Worm (Caenorhabditis elegans) whole organism, mixed stage, embryonic: ENCODE measurements around the gene C33F10.1.
A peak's percentile ranks its signal among the peaks of the same experiment; 100 is the strongest.
"Not testable (repeated sequence)": the region's sequence is repeated elsewhere in the genome, so short reads cannot be mapped to it uniquely, and the experiment has no call there.

Source experiments
- M03D4.4 ChIP-seq: sonication (generic microtip); optimal IDR thresholded peaks from 2 replicates; lab custom pipeline; 2017; ENCODE audit warnings: mild to moderate bottlenecking, missing genetic modification characterization, missing compliant biosample characterization
- bed-3 ChIP-seq: fragments of 200-800 bp; sonication (Bioruptor generic); optimal IDR thresholded peaks from 3 replicates; lab custom pipeline; 2018; ENCODE audit warnings: mild to moderate bottlenecking, missing genetic modification characterization, moderate library complexity, missing compliant biosample characterization
- blmp-1 ChIP-seq: fragments of 150-350 bp; optimal IDR thresholded peaks from 2 replicates; lab custom pipeline; 2014; ENCODE audit warnings: missing biosample characterization, missing genetic modification characterization
- ceh-39 ChIP-seq: fragments of 150-350 bp; optimal IDR thresholded peaks from 2 replicates; lab custom pipeline; 2014; ENCODE audit warnings: missing biosample characterization, missing genetic modification characterization
- ceh-43 ChIP-seq: fragments of 200-800 bp; sonication (Bioruptor generic); optimal IDR thresholded peaks from 2 replicates; lab custom pipeline; 2018; ENCODE audit warnings: mild to moderate bottlenecking, missing genetic modification characterization, moderate library complexity, missing compliant biosample characterization
- ceh-83 ChIP-seq: fragments of 200-800 bp; sonication (Bioruptor generic); optimal IDR thresholded peaks from 2 replicates; lab custom pipeline; 2018; ENCODE audit warnings: mild to moderate bottlenecking, missing genetic modification characterization, missing compliant biosample characterization
- ces-1 ChIP-seq: fragments of 150-350 bp; optimal IDR thresholded peaks from 2 replicates; lab custom pipeline; 2014; ENCODE audit warnings: missing biosample characterization, missing genetic modification reagents, missing genetic modification characterization
- cnd-1 ChIP-seq: fragments of 200-800 bp; sonication (Bioruptor generic); optimal IDR thresholded peaks from 2 replicates; lab custom pipeline; 2018; ENCODE audit warnings: mild to moderate bottlenecking, missing genetic modification characterization, missing compliant biosample characterization
- drap-1 ChIP-seq: fragments of 200-800 bp; sonication (Bioruptor generic); optimal IDR thresholded peaks from 3 replicates; lab custom pipeline; 2018; ENCODE audit warnings: mild to moderate bottlenecking, missing genetic modification characterization, missing compliant biosample characterization
- elt-1 ChIP-seq: sonication (generic microtip); optimal IDR thresholded peaks from 2 replicates; lab custom pipeline; 2017; ENCODE audit warnings: missing genetic modification characterization, mild to moderate bottlenecking, missing compliant biosample characterization, antibody characterized with exemption, moderate library complexity, borderline replicate concordance; ENCODE audit not compliant: insufficient read depth
- elt-3 ChIP-seq: fragments of 150-350 bp; optimal IDR thresholded peaks from 2 replicates; lab custom pipeline; 2014; ENCODE audit warnings: missing biosample characterization, missing genetic modification characterization
- flh-1 ChIP-seq: fragments of 200-800 bp; sonication (Bioruptor generic); optimal IDR thresholded peaks from 2 replicates; lab custom pipeline; 2018; ENCODE audit warnings: mild to moderate bottlenecking, missing genetic modification characterization, moderate library complexity, missing compliant biosample characterization
- ham-2 ChIP-seq: fragments of 200-800 bp; sonication (Bioruptor generic); optimal IDR thresholded peaks from 2 replicates; lab custom pipeline; 2018; ENCODE audit warnings: mild to moderate bottlenecking, missing genetic modification characterization, missing compliant biosample characterization
- hlh-1 ChIP-seq: fragments of 150-350 bp; optimal IDR thresholded peaks from 2 replicates; lab custom pipeline; 2014; ENCODE audit warnings: missing biosample characterization, missing genetic modification reagents, missing genetic modification characterization
- lin-13 ChIP-seq: fragments of 150-350 bp; optimal IDR thresholded peaks from 2 replicates; lab custom pipeline; 2014; ENCODE audit warnings: missing biosample characterization, missing genetic modification characterization
- lin-32 ChIP-seq: fragments of 200-800 bp; sonication (Bioruptor generic); optimal IDR thresholded peaks from 2 replicates; lab custom pipeline; 2018; ENCODE audit warnings: mild to moderate bottlenecking, missing genetic modification characterization, missing compliant biosample characterization
- lsy-2 ChIP-seq: fragments of 150-350 bp; optimal IDR thresholded peaks from 2 replicates; lab custom pipeline; 2014; ENCODE audit warnings: missing biosample characterization, missing genetic modification characterization
- mab-5 ChIP-seq: fragments of 150-350 bp; optimal IDR thresholded peaks from 2 replicates; lab custom pipeline; 2014; ENCODE audit warnings: missing biosample characterization, missing genetic modification characterization
- mep-1 ChIP-seq: fragments of 150-350 bp; optimal IDR thresholded peaks from 2 replicates; lab custom pipeline; 2017; ENCODE audit warnings: missing biosample characterization, missing genetic modification reagents, missing genetic modification characterization, inconsistent platforms
- mls-2 ChIP-seq: sonication (generic microtip); optimal IDR thresholded peaks from 2 replicates; lab custom pipeline; 2016; ENCODE audit warnings: mild to moderate bottlenecking, missing genetic modification characterization, moderate library complexity, missing compliant biosample characterization
- nhr-12 ChIP-seq: fragments of 150-350 bp; optimal IDR thresholded peaks from 2 replicates; lab custom pipeline; 2014; ENCODE audit warnings: missing biosample characterization, missing genetic modification characterization
- nhr-2 ChIP-seq: fragments of 150-350 bp; optimal IDR thresholded peaks from 2 replicates; lab custom pipeline; 2014; ENCODE audit warnings: missing biosample characterization, missing genetic modification characterization
- nhr-237 ChIP-seq: fragments of 150-350 bp; optimal IDR thresholded peaks from 2 replicates; lab custom pipeline; 2014; ENCODE audit warnings: missing biosample characterization, missing genetic modification characterization
- nhr-28 ChIP-seq: fragments of 150-350 bp; optimal IDR thresholded peaks from 2 replicates; lab custom pipeline; 2014; ENCODE audit warnings: missing biosample characterization, missing genetic modification characterization
- nhr-76 ChIP-seq: sonication (generic microtip); optimal IDR thresholded peaks from 2 replicates; lab custom pipeline; 2017; ENCODE audit warnings: missing biosample characterization, missing genetic modification characterization
- pha-4 ChIP-seq: fragments of 150-350 bp; optimal IDR thresholded peaks from 2 replicates; lab custom pipeline; 2018; ENCODE audit warnings: missing biosample characterization, missing genetic modification reagents, missing genetic modification characterization
- sem-2 ChIP-seq: fragments of 200-800 bp; sonication (Bioruptor generic); optimal IDR thresholded peaks from 2 replicates; lab custom pipeline; 2018; ENCODE audit warnings: mild to moderate bottlenecking, missing genetic modification characterization, missing compliant biosample characterization
- snpc-4 ChIP-seq: fragments of 150-350 bp; optimal IDR thresholded peaks from 2 replicates; lab custom pipeline; 2014; ENCODE audit warnings: missing biosample characterization, missing genetic modification characterization
- sptf-1 ChIP-seq: sonication (generic microtip); optimal IDR thresholded peaks from 2 replicates; lab custom pipeline; 2017; ENCODE audit warnings: mild to moderate bottlenecking, missing genetic modification characterization, moderate library complexity, missing compliant biosample characterization
- tbx-8 ChIP-seq: fragments of 200-800 bp; sonication (Bioruptor generic); optimal IDR thresholded peaks from 2 replicates; lab custom pipeline; 2018; ENCODE audit warnings: mild to moderate bottlenecking, missing genetic modification characterization, moderate library complexity, missing compliant biosample characterization
- unc-120 ChIP-seq: sonication (generic microtip); optimal IDR thresholded peaks from 2 replicates; lab custom pipeline; 2017; ENCODE audit warnings: missing genetic modification characterization, missing compliant biosample characterization; ENCODE audit not compliant: poor library complexity, severe bottlenecking
- unc-39 ChIP-seq: fragments of 150-350 bp; optimal IDR thresholded peaks from 2 replicates; lab custom pipeline; 2014; ENCODE audit warnings: missing biosample characterization, missing genetic modification characterization
- unc-62 ChIP-seq: fragments of 150-350 bp; optimal IDR thresholded peaks from 2 replicates; lab custom pipeline; 2014; ENCODE audit warnings: missing biosample characterization, missing genetic modification reagents, missing genetic modification characterization
- zip-8 ChIP-seq: fragments of 150-350 bp; optimal IDR thresholded peaks from 2 replicates; lab custom pipeline; 2014; ENCODE audit warnings: missing biosample characterization, missing genetic modification characterization
- ztf-11 ChIP-seq: fragments of 150-350 bp; optimal IDR thresholded peaks from 2 replicates; lab custom pipeline; 2014; ENCODE audit warnings: missing biosample characterization, missing genetic modification characterization

Gene C33F10.1

ce11 chrII:4821739-4822138 lies 13.1 kb upstream of the C33F10.1 start, which contains the start of gene lact-5:
lact-5 (minus strand) TSS chrII:4821739.
- TF ChIP-seq blmp-1 (tag; lab: Kevin White, UChicago) (peak; percentile 69), mab-5 (no peak), unc-62 (GFP tag; lab: Kevin White, UChicago) (no peak), zip-8 (tag; lab: Kevin White, UChicago) (no peak), nhr-28 (tag; lab: Kevin White, UChicago) (no peak), lsy-2 (tag; lab: Kevin White, UChicago) (no peak), nhr-2 (tag; lab: Kevin White, UChicago) (no peak)

ce11 chrII:4822610-4823009 lies 12.2 kb upstream of the C33F10.1 start:
- TF ChIP-seq nhr-2 (tag; lab: Kevin White, UChicago) (peak; percentile 70), lin-32 (GFP tag; lab: Kevin White, UChicago) (no peak), ceh-39 (tag; lab: Kevin White, UChicago) (no peak), sptf-1 (tag; lab: Kevin White, UChicago) (no peak), elt-3 (tag; lab: Kevin White, UChicago) (no peak), sem-2 (GFP tag; lab: Kevin White, UChicago) (no peak), zip-8 (tag; lab: Kevin White, UChicago) (peak; percentile 96), elt-1 (tag; lab: Kevin White, UChicago) (no peak), M03D4.4 (tag; lab: Kevin White, UChicago) (no peak), ztf-11 (no peak), unc-120 (no peak)
- TF ChIP-seq, all 35 proteins: peak for 2

ce11 chrII:4825133-4825532 lies 9.7 kb upstream of the C33F10.1 start, which contains the start of the genes C33F10.8 and msp-40:
C33F10.8 (minus strand) TSS chrII:4825233.
msp-40 (plus strand) TSS chrII:4825414.
- TF ChIP-seq flh-1 (GFP tag; lab: Kevin White, UChicago); ceh-43 (GFP tag; lab: Kevin White, UChicago); unc-120: not testable (repeated sequence)
- TF ChIP-seq, all 35 proteins: peak for 0; not testable (repeated sequence) for 35

ce11 chrII:4827734-4828609 lies 6.9 kb upstream of the C33F10.1 start, which contains the start of the genes fbxb-88 and tbck-1:
fbxb-88 (minus strand) TSS chrII:4827884.
tbck-1 (plus strand) TSS chrII:4828559.
- no peak for TF ChIP-seq nhr-12
- no peak for TF ChIP-seq sem-2 (GFP tag; lab: Kevin White, UChicago)
- TF ChIP-seq lin-32 (GFP tag; lab: Kevin White, UChicago): no peak
- TF ChIP-seq unc-120: no peak
- no peak for TF ChIP-seq lin-13 (tag; lab: Kevin White, UChicago)
- peak; percentile 43 for TF ChIP-seq nhr-2 (tag; lab: Kevin White, UChicago)
- TF ChIP-seq nhr-76 (tag; lab: Kevin White, UChicago): no peak
- no peak for TF ChIP-seq sptf-1 (tag; lab: Kevin White, UChicago)
- no peak for TF ChIP-seq ham-2 (GFP tag; lab: Kevin White, UChicago)
- TF ChIP-seq lsy-2 (tag; lab: Kevin White, UChicago): peak; percentile 47
- TF ChIP-seq ceh-39 (tag; lab: Kevin White, UChicago): no peak
- no peak for TF ChIP-seq nhr-237 (tag; lab: Kevin White, UChicago)
- TF ChIP-seq elt-1 (tag; lab: Kevin White, UChicago): no peak
- TF ChIP-seq drap-1 (GFP tag; lab: Kevin White, UChicago): no peak
- no peak for TF ChIP-seq unc-39 (tag; lab: Kevin White, UChicago)
- TF ChIP-seq pha-4 (tag; lab: Kevin White, UChicago): no peak
- no peak for TF ChIP-seq ceh-83
- no peak for TF ChIP-seq bed-3 (GFP tag; lab: Kevin White, UChicago)
- TF ChIP-seq mab-5: no peak
- TF ChIP-seq mep-1 (tag; lab: Kevin White, UChicago): peak; percentile 30
- TF ChIP-seq hlh-1 (tag; lab: Kevin White, UChicago): peak; percentile 88
- no peak for TF ChIP-seq snpc-4 (tag; lab: Kevin White, UChicago)
- no peak for TF ChIP-seq nhr-28 (tag; lab: Kevin White, UChicago)
- TF ChIP-seq cnd-1: peak; percentile 52
- no peak for TF ChIP-seq mls-2 (tag; lab: Kevin White, UChicago)
- no peak for TF ChIP-seq M03D4.4 (tag; lab: Kevin White, UChicago)
- no peak for TF ChIP-seq ces-1
- no peak for TF ChIP-seq flh-1 (GFP tag; lab: Kevin White, UChicago)
- TF ChIP-seq blmp-1 (tag; lab: Kevin White, UChicago): no peak
- no peak for TF ChIP-seq elt-3 (tag; lab: Kevin White, UChicago)
- TF ChIP-seq ztf-11: no peak
- TF ChIP-seq zip-8 (tag; lab: Kevin White, UChicago): no peak
- no peak for TF ChIP-seq tbx-8 (GFP tag; lab: Kevin White, UChicago)
- no peak for TF ChIP-seq ceh-43 (GFP tag; lab: Kevin White, UChicago)
- TF ChIP-seq unc-62 (GFP tag; lab: Kevin White, UChicago): peak; percentile 59
- TF ChIP-seq, all 35 proteins: peak for 6
